Fruit fly (Drosophila melanogaster) whole organism, embryonic: ENCODE measurements around the gene dod.

Experiments used
- Aef1 ChIP-seq: fragments of 200-800 bp; sonication (Bioruptor generic); IDR thresholded peaks from 3 replicates; pipeline ENCODE4 v1.3.6; 2022; ENCODE audit warnings: missing biosample characterization, missing genetic modification characterization
- Atf3 ChIP-seq: fragments of 200-800 bp; sonication (Bioruptor generic); optimal IDR thresholded peaks from 3 replicates; lab custom pipeline; 2016; ENCODE audit warnings: missing biosample characterization, missing genetic modification characterization
- B-H1 ChIP-seq: fragments of 200-800 bp; sonication (Bioruptor generic); IDR thresholded peaks from 3 replicates; pipeline ENCODE4 v1.3.6; 2022; ENCODE audit warnings: missing biosample characterization, missing genetic modification characterization
- Bgb ChIP-seq: fragments of 200-800 bp; sonication (Bioruptor generic); IDR thresholded peaks from 2 replicates; pipeline ENCODE4 v1.3.6; 2022; ENCODE audit warnings: missing biosample characterization, missing genetic modification characterization; ENCODE audit not compliant: partially characterized antibody
- Blimp-1 ChIP-seq: fragments of 200-800 bp; sonication (Bioruptor generic); optimal IDR thresholded peaks from 3 replicates; lab custom pipeline; 2018; ENCODE audit warnings: missing biosample characterization, missing genetic modification characterization, mild to moderate bottlenecking, moderate library complexity, missing genetic modification reagents
- CG1024 ChIP-seq: fragments of 200-800 bp; sonication (Bioruptor generic); IDR thresholded peaks from 2 replicates; pipeline ENCODE4 v1.3.6; 2022; ENCODE audit warnings: missing biosample characterization, missing genetic modification characterization
- CG10267 ChIP-seq: fragments of 200-800 bp; sonication (Bioruptor generic); optimal IDR thresholded peaks from 2 replicates; lab custom pipeline; 2018; ENCODE audit warnings: missing biosample characterization, mild to moderate bottlenecking, missing genetic modification characterization, moderate library complexity
- CG13894 ChIP-seq: fragments of 200-800 bp; sonication (Bioruptor generic); optimal IDR thresholded peaks from 3 replicates; lab custom pipeline; 2018; ENCODE audit warnings: missing biosample characterization, mild to moderate bottlenecking, missing genetic modification characterization, moderate library complexity
- CG1529 ChIP-seq: fragments of 200-800 bp; sonication (Bioruptor generic); optimal IDR thresholded peaks from 3 replicates; lab custom pipeline; 2018; ENCODE audit warnings: missing biosample characterization, missing genetic modification characterization
- CG15696 ChIP-seq: fragments of 200-800 bp; sonication (Bioruptor generic); optimal IDR thresholded peaks from 2 replicates; lab custom pipeline; 2019; ENCODE audit warnings: missing biosample characterization, mild to moderate bottlenecking, missing genetic modification characterization, moderate library complexity
- CG17568 ChIP-seq: fragments of 200-800 bp; sonication (Bioruptor generic); optimal IDR thresholded peaks from 2 replicates; lab custom pipeline; 2018; ENCODE audit warnings: missing biosample characterization, mild to moderate bottlenecking, missing genetic modification characterization, moderate library complexity
- CG17829 ChIP-seq: fragments of 200-800 bp; optimal IDR thresholded peaks from 2 replicates; lab custom pipeline; 2019; ENCODE audit warnings: missing biosample characterization, mild to moderate bottlenecking, missing genetic modification characterization, moderate library complexity
- CG30403 ChIP-seq: fragments of 200-800 bp; sonication (Bioruptor generic); optimal IDR thresholded peaks from 3 replicates; lab custom pipeline; 2016; ENCODE audit warnings: missing biosample characterization, missing genetic modification characterization
- CG30431 ChIP-seq: fragments of 200-800 bp; sonication (Bioruptor generic); optimal IDR thresholded peaks from 2 replicates; lab custom pipeline; 2017; ENCODE audit warnings: missing biosample characterization, missing genetic modification characterization
- CG32767 ChIP-seq: fragments of 200-800 bp; sonication (Bioruptor generic); IDR thresholded peaks from 2 replicates; pipeline ENCODE4 v1.3.6; 2022; ENCODE audit warnings: missing biosample characterization, missing genetic modification characterization
- CG3281 ChIP-seq: fragments of 200-800 bp; sonication (Bioruptor generic); optimal IDR thresholded peaks from 3 replicates; lab custom pipeline; 2017; ENCODE audit warnings: missing biosample characterization, mild to moderate bottlenecking, missing genetic modification characterization
- CG6813 ChIP-seq: fragments of 200-800 bp; sonication (Bioruptor generic); optimal IDR thresholded peaks from 2 replicates; lab custom pipeline; 2017; ENCODE audit warnings: missing biosample characterization, missing genetic modification characterization, mild to moderate bottlenecking, moderate library complexity, missing genetic modification reagents
- CG7271 ChIP-seq: fragments of 200-800 bp; sonication (Bioruptor generic); optimal IDR thresholded peaks from 2 replicates; lab custom pipeline; 2018; ENCODE audit warnings: missing biosample characterization, mild to moderate bottlenecking, missing genetic modification characterization, moderate library complexity
- CG7357 ChIP-seq: fragments of 200-800 bp; sonication (Bioruptor generic); IDR thresholded peaks from 3 replicates; pipeline ENCODE4 v1.3.6; 2022; ENCODE audit warnings: missing biosample characterization, missing genetic modification characterization
- CG7786 ChIP-seq: fragments of 200-800 bp; sonication (Bioruptor generic); optimal IDR thresholded peaks from 2 replicates; lab custom pipeline; 2016; ENCODE audit warnings: missing biosample characterization, missing genetic modification characterization
- CG7987 ChIP-seq: fragments of 200-800 bp; sonication (Bioruptor generic); optimal IDR thresholded peaks from 2 replicates; lab custom pipeline; 2018; ENCODE audit warnings: missing biosample characterization, mild to moderate bottlenecking, missing genetic modification characterization, moderate library complexity
- CG8281 ChIP-seq: fragments of 200-800 bp; sonication (Bioruptor generic); optimal IDR thresholded peaks from 2 replicates; lab custom pipeline; 2018; ENCODE audit warnings: missing biosample characterization, mild to moderate bottlenecking, missing genetic modification characterization, moderate library complexity
- CG8765 ChIP-seq: fragments of 200-800 bp; sonication (Bioruptor generic); IDR thresholded peaks from 2 replicates; pipeline ENCODE4 v1.3.6; 2022; ENCODE audit warnings: missing biosample characterization, missing genetic modification characterization
- CG9437 ChIP-seq: fragments of 200-800 bp; sonication (Bioruptor generic); optimal IDR thresholded peaks from 2 replicates; lab custom pipeline; 2018; ENCODE audit warnings: missing biosample characterization, mild to moderate bottlenecking, missing genetic modification characterization
- CG9797 ChIP-seq: fragments of 200-800 bp; sonication (Bioruptor generic); optimal IDR thresholded peaks from 3 replicates; lab custom pipeline; 2018; ENCODE audit warnings: missing biosample characterization, mild to moderate bottlenecking, missing genetic modification characterization
- CG9817 ChIP-seq: fragments of 200-800 bp; sonication (Bioruptor generic); optimal IDR thresholded peaks from 2 replicates; lab custom pipeline; 2018; ENCODE audit warnings: missing biosample characterization, mild to moderate bottlenecking, missing genetic modification characterization, moderate library complexity
- Dad ChIP-seq: fragments of 200-800 bp; sonication (Bioruptor generic); optimal IDR thresholded peaks from 3 replicates; lab custom pipeline; 2016; ENCODE audit warnings: missing biosample characterization, missing genetic modification characterization
- Deaf1 ChIP-seq: fragments of 200-800 bp; optimal IDR thresholded peaks from 3 replicates; lab custom pipeline; 2019; ENCODE audit warnings: missing biosample characterization, mild to moderate bottlenecking, missing genetic modification characterization, moderate library complexity
- Dip3 ChIP-seq: fragments of 200-800 bp; sonication (Bioruptor generic); optimal IDR thresholded peaks from 3 replicates; lab custom pipeline; 2016; ENCODE audit warnings: missing biosample characterization, missing genetic modification characterization
- Dll ChIP-seq: fragments of 200-800 bp; sonication (Bioruptor generic); IDR thresholded peaks from 4 replicates; pipeline ENCODE4 v1.3.6; 2022; ENCODE audit warnings: missing biosample characterization, missing genetic modification characterization; ENCODE audit not compliant: partially characterized antibody
- HLH54F ChIP-seq: fragments of 200-800 bp; sonication (Bioruptor generic); optimal IDR thresholded peaks from 3 replicates; lab custom pipeline; 2016; ENCODE audit warnings: missing biosample characterization, missing genetic modification characterization
- NFAT ChIP-seq: fragments of 200-800 bp; sonication (Bioruptor generic); IDR thresholded peaks from 2 replicates; pipeline ENCODE4 v1.3.6; 2022; ENCODE audit warnings: missing biosample characterization, missing genetic modification characterization
- Neu2 ChIP-seq: fragments of 200-800 bp; sonication (Bioruptor generic); optimal IDR thresholded peaks from 3 replicates; lab custom pipeline; 2016; ENCODE audit warnings: missing biosample characterization, missing genetic modification characterization, borderline replicate concordance
- Nf-YC ChIP-seq: fragments of 200-800 bp; optimal IDR thresholded peaks from 3 replicates; lab custom pipeline; 2019; ENCODE audit warnings: missing biosample characterization, mild to moderate bottlenecking, missing genetic modification characterization, moderate library complexity
- Sin3A ChIP-seq: fragments of >200 bp; optimal IDR thresholded peaks from 2 replicates; lab custom pipeline; 2018
- Vsx1 ChIP-seq: fragments of 200-800 bp; sonication (Bioruptor generic); optimal IDR thresholded peaks from 2 replicates; lab custom pipeline; 2017; ENCODE audit warnings: missing biosample characterization, mild to moderate bottlenecking, missing genetic modification characterization, missing genetic modification reagents
- YL-1 ChIP-seq: fragments of 200-800 bp; sonication (Bioruptor generic); optimal IDR thresholded peaks from 3 replicates; lab custom pipeline; 2017; ENCODE audit warnings: missing biosample characterization, mild to moderate bottlenecking, missing genetic modification characterization
- amos ChIP-seq: fragments of 200-800 bp; sonication (Bioruptor generic); IDR thresholded peaks from 2 replicates; pipeline ENCODE4 v1.3.6; 2022; ENCODE audit warnings: missing biosample characterization, missing genetic modification characterization; ENCODE audit not compliant: partially characterized antibody
- az2 ChIP-seq: fragments of 200-800 bp; sonication (Bioruptor generic); optimal IDR thresholded peaks from 3 replicates; lab custom pipeline; 2016; ENCODE audit warnings: missing biosample characterization, missing genetic modification characterization
- cas ChIP-seq: fragments of 200-800 bp; sonication (Bioruptor generic); IDR thresholded peaks from 2 replicates; pipeline ENCODE4 v1.3.6; 2022; ENCODE audit warnings: missing biosample characterization, missing genetic modification characterization
- chif ChIP-seq, 2 experiments: fragments of 200-800 bp; sonication (Bioruptor generic); optimal IDR thresholded peaks; 3 replicates each; lab custom pipeline; 2016; ENCODE audit warnings: missing biosample characterization in 2 of 2, missing genetic modification characterization in 2 of 2
- dimm ChIP-seq: fragments of 200-800 bp; sonication (Bioruptor generic); IDR thresholded peaks from 2 replicates; pipeline ENCODE4 v1.3.6; 2022; ENCODE audit warnings: missing biosample characterization, missing genetic modification characterization
- en ChIP-seq: fragments of 200-800 bp; sonication (Bioruptor generic); optimal IDR thresholded peaks from 2 replicates; lab custom pipeline; 2016; ENCODE audit warnings: missing biosample characterization, missing genetic modification characterization
- ewg ChIP-seq: fragments of 200-800 bp; sonication (Bioruptor generic); optimal IDR thresholded peaks from 3 replicates; lab custom pipeline; 2017; ENCODE audit warnings: mild to moderate bottlenecking, missing biosample characterization, missing genetic modification reagents, missing genetic modification characterization
- nau ChIP-seq: fragments of 200-800 bp; sonication (Bioruptor generic); optimal IDR thresholded peaks from 3 replicates; lab custom pipeline; 2017; ENCODE audit warnings: missing biosample characterization, mild to moderate bottlenecking, missing genetic modification characterization, missing genetic modification reagents
- nerfin-1 ChIP-seq: fragments of 200-800 bp; sonication (Bioruptor generic); optimal IDR thresholded peaks from 3 replicates; lab custom pipeline; 2019; ENCODE audit warnings: missing biosample characterization, mild to moderate bottlenecking, missing genetic modification characterization, moderate library complexity
- schlank ChIP-seq: fragments of 200-800 bp; sonication (Bioruptor generic); optimal IDR thresholded peaks from 2 replicates; lab custom pipeline; 2018; ENCODE audit warnings: missing biosample characterization, mild to moderate bottlenecking, missing genetic modification characterization
- so ChIP-seq: fragments of 200-800 bp; sonication (Bioruptor generic); IDR thresholded peaks from 3 replicates; pipeline ENCODE4 v1.3.6; 2022; ENCODE audit warnings: missing biosample characterization, missing genetic modification characterization
- tap ChIP-seq: fragments of 200-800 bp; optimal IDR thresholded peaks from 3 replicates; lab custom pipeline; 2019; ENCODE audit warnings: missing biosample characterization, mild to moderate bottlenecking, missing genetic modification characterization, moderate library complexity
- vvl ChIP-seq: fragments of 200-800 bp; sonication (Bioruptor generic); IDR thresholded peaks from 2 replicates; pipeline ENCODE4 v1.3.6; 2022; ENCODE audit warnings: missing biosample characterization, missing genetic modification characterization

The dod gene

DNA sequence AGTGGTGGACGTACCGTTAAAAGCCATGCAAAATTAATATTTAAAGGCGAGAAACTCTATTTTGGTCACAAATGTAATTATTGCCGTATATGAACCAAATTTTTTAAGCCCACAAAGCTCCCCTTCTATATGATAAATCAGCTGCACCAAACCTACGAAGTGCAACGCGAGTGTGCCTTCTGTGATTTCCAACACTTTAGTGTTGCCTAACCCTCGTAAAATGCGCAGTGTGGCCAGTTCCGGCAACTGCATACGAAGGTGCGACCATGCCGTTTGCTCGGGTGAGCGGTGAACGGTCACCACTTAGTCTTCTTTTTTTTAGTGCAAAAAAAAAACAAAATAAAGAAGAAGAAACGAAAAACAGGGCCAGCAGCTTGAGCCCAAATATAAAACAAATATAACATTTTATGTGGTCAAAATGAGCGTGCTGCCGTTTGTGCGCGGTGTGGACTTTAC is 5.7 kb upstream of the dod start, which contains the start of the genes tty and fliI (continued):
- TF ChIP-seq CG3281 (peak; percentile 74), Dad (GFP tag; lab: Kevin White, UChicago) (peak; percentile 74), CG1024 (GFP tag; lab: Robert Waterston, UW) (peak; percentile 72), en (GFP tag; lab: Kevin White, UChicago) (peak; percentile 50), Dll (GFP tag; lab: Robert Waterston, UW) (0 out of 4 replicates have a peak, but pooled peaks have one; percentile 24), Dip3 (peak; percentile 86), CG9437 (peak; percentile 58), nau (GFP tag; lab: Kevin White, UChicago) (no peak), vvl (GFP tag; lab: Robert Waterston, UW) (peak; percentile 92), CG1529 (GFP tag; lab: Kevin White, UChicago) (peak; percentile 58), CG7357 (GFP tag; lab: Robert Waterston, UW) (peak; percentile 75), CG17829 (tag; lab: Kevin White, UChicago) (peak; percentile 66), Vsx1 (GFP tag; lab: Kevin White, UChicago) (peak; percentile 74), B-H1 (GFP tag; lab: Robert Waterston, UW) (peak; percentile 84), CG10267 (tag; lab: Kevin White, UChicago) (peak; percentile 90), Nf-YC (tag; lab: Kevin White, UChicago) (peak; percentile 22), HLH54F (GFP tag; lab: Kevin White, UChicago) (peak; percentile 86), CG7786 (peak; percentile 87), CG9817 (tag; lab: Kevin White, UChicago) (peak; percentile 72), CG8765 (GFP tag; lab: Robert Waterston, UW) (peak; percentile 86), CG15696 (peak; percentile 13), Blimp-1 (GFP tag; lab: Kevin White, UChicago) (peak; percentile 60), Sin3A (lab: Kevin White, UChicago) (peak; percentile 73), az2 (GFP tag; lab: Kevin White, UChicago) (peak; percentile 80), CG30403 (GFP tag; lab: Kevin White, UChicago) (peak; percentile 81), CG8281 (tag; lab: Kevin White, UChicago) (peak; percentile 28), CG6813 (peak; percentile 41), ewg (peak; percentile 71), Atf3 (GFP tag; lab: Kevin White, UChicago) (peak; percentile 76), tap (tag; lab: Kevin White, UChicago) (peak; percentile 60), cas (peak; percentile 70; the same call in 1 of the 2 replicates), CG9797 (GFP tag; lab: Kevin White, UChicago) (peak; percentile 90), CG7987 (GFP tag; lab: Kevin White, UChicago) (peak; percentile 69), so (GFP tag; lab: Robert Waterston, UW) (peak; percentile 74; the same call in 2 of the 3 replicates), CG32767 (peak; percentile 74), CG30431 (peak; percentile 78), Deaf1 (tag; lab: Kevin White, UChicago) (peak; percentile 54), NFAT (peak; percentile 90), CG13894 (tag; lab: Kevin White, UChicago) (peak; percentile 39), YL-1 (GFP tag; lab: Kevin White, UChicago) (peak; percentile 64), schlank (peak; percentile 54), dimm (GFP tag; lab: Robert Waterston, UW) (peak; percentile 54), chif (GFP tag; optimal IDR thresholded peaks at IDR 0.05; lab: Kevin White, UChicago) (peak; percentile 74 to 82), Aef1 (GFP tag; lab: Robert Waterston, UW) (peak; percentile 91), Neu2 (GFP tag; lab: Kevin White, UChicago) (no peak), nerfin-1 (tag; lab: Kevin White, UChicago) (peak; percentile 24), CG7271 (tag; lab: Kevin White, UChicago) (no peak), amos (peak; percentile 41), Bgb (GFP tag; lab: Robert Waterston, UW) (no peak), CG17568 (GFP tag; lab: Kevin White, UChicago) (no peak)
